Worm (Caenorhabditis elegans) whole organism, L1 larva: ENCODE data around the gene hpo-30.

Source experiments
- ama-1 ChIP-seq: fragments of 150-350 bp; optimal IDR thresholded peaks from 2 replicates; lab custom pipeline; 2014
- ces-1 ChIP-seq: fragments of 150-350 bp; optimal IDR thresholded peaks from 2 replicates; lab custom pipeline; 2014; ENCODE audit warnings: missing biosample characterization, missing genetic modification reagents, missing genetic modification characterization
- dsc-1 ChIP-seq: sonication (generic microtip); optimal IDR thresholded peaks from 2 replicates; lab custom pipeline; 2016; ENCODE audit warnings: mild to moderate bottlenecking, missing genetic modification characterization, missing compliant biosample characterization
- efl-1 ChIP-seq, 4 experiments: fragments of 150-350 bp; optimal IDR thresholded peaks in 3 of 4; peaks in 1 of 4; 1 replicate in 1 of 4; 2 replicates in 3 of 4; lab custom pipeline; 2014; ENCODE audit warnings: missing biosample characterization in 2 of 4, missing genetic modification characterization in 2 of 4, missing genetic modification reagents in 2 of 4
- egl-13 ChIP-seq: sonication (generic microtip); optimal IDR thresholded peaks from 2 replicates; lab custom pipeline; 2016; ENCODE audit warnings: missing genotype, missing genetic modification reagents, missing genetic modification characterization, missing compliant biosample characterization
- elt-3 ChIP-seq, 6 experiments: fragments of 150-350 bp in 1 of 6; sonication (generic microtip); optimal IDR thresholded peaks; 2 replicates each; lab custom pipeline; 2017 to 2018; ENCODE audit warnings: missing biosample characterization in 6 of 6, missing genetic modification characterization in 6 of 6, inconsistent platforms in 1 of 6
- fkh-8 ChIP-seq: sonication (generic microtip); optimal IDR thresholded peaks from 2 replicates; lab custom pipeline; 2016; ENCODE audit warnings: mild to moderate bottlenecking, missing genetic modification characterization, missing compliant biosample characterization
- hlh-17 ChIP-seq: fragments of 200-800 bp; sonication (Bioruptor generic); optimal IDR thresholded peaks from 2 replicates; lab custom pipeline; 2018; ENCODE audit warnings: missing genetic modification characterization, mild to moderate bottlenecking, missing compliant biosample characterization, moderate library complexity, borderline replicate concordance
- lin-14 ChIP-seq: fragments of 200-800 bp; sonication (Bioruptor generic); optimal IDR thresholded peaks from 2 replicates; lab custom pipeline; 2018; ENCODE audit warnings: mild to moderate bottlenecking, missing genetic modification characterization, moderate library complexity, missing compliant biosample characterization
- mep-1 ChIP-seq: fragments of 150-350 bp; optimal IDR thresholded peaks from 2 replicates; lab custom pipeline; 2014; ENCODE audit warnings: missing biosample characterization, missing genetic modification characterization
- nhr-47 ChIP-seq: sonication (generic microtip); optimal IDR thresholded peaks from 2 replicates; lab custom pipeline; 2016; ENCODE audit warnings: mild to moderate bottlenecking, missing genetic modification characterization, moderate library complexity, missing compliant biosample characterization
- nhr-71 ChIP-seq: sonication (generic microtip); optimal IDR thresholded peaks from 2 replicates; lab custom pipeline; 2016; ENCODE audit warnings: mild to moderate bottlenecking, missing genetic modification characterization, moderate library complexity, missing compliant biosample characterization
- pax-3 ChIP-seq: fragments of 200-800 bp; sonication (Bioruptor generic); optimal IDR thresholded peaks from 2 replicates; lab custom pipeline; 2018; ENCODE audit warnings: mild to moderate bottlenecking, missing genetic modification characterization, moderate library complexity, missing compliant biosample characterization
- rnt-1 ChIP-seq: sonication (generic microtip); optimal IDR thresholded peaks from 2 replicates; lab custom pipeline; 2016; ENCODE audit warnings: mild to moderate bottlenecking, missing genetic modification characterization, moderate library complexity, missing compliant biosample characterization
- skn-1 ChIP-seq: fragments of 150-350 bp; optimal IDR thresholded peaks from 2 replicates; lab custom pipeline; 2014; ENCODE audit warnings: missing biosample characterization, missing genetic modification characterization
- snpc-4 ChIP-seq: fragments of 150-350 bp; optimal IDR thresholded peaks from 2 replicates; lab custom pipeline; 2014; ENCODE audit warnings: missing biosample characterization, missing genetic modification characterization
- tbx-2 ChIP-seq: sonication (generic microtip); optimal IDR thresholded peaks from 2 replicates; lab custom pipeline; 2016; ENCODE audit warnings: missing genetic modification characterization, missing compliant biosample characterization
- unc-130 ChIP-seq: fragments of 150-350 bp; optimal IDR thresholded peaks from 2 replicates; lab custom pipeline; 2017; ENCODE audit warnings: missing biosample characterization, missing genetic modification characterization, inconsistent platforms
- zip-4 ChIP-seq: fragments of 200-800 bp; sonication (Bioruptor generic); optimal IDR thresholded peaks from 2 replicates; lab custom pipeline; 2018; ENCODE audit warnings: mild to moderate bottlenecking, missing genetic modification characterization, moderate library complexity, missing compliant biosample characterization

Gene hpo-30

DNA sequence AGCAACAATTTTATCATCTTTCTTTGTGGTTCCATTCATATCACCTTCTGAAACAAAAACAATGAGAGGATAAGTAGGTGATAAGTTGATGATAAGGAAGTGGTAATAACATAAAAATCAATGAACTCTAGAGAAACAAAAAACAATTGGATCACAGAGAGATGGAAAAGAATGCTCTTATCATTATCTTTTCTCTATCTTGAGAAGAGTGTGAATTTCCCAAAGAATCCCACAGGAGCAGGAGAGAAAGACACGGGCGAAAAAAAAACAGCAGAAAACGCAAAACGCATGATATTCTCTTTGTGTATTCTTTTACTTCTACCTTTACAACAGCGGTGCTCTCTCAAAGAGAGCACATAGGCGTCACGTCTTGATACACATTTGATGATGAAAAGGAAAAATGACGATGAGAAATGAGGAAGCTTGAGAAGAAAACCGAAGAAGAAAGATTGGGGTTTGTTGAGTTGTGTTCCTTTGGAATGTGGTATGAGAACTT, 40.8 kb downstream of the hpo-30 start, which contains the start of gene twk-24:
Gene twk-24 (minus strand): TSS at position 51 of the 496 bp plus-strand sequence.
- TF ChIP-seq lin-14 (GFP tag; lab: Kevin White, UChicago) (peak; percentile 72), nhr-71 (tag; lab: Kevin White, UChicago) (peak; percentile 43), rnt-1 (tag; lab: Kevin White, UChicago) (peak; percentile 51), efl-1 (optimal IDR thresholded peaks at IDR 0.05; lab: Kevin White, UChicago) (peak in 1 of 2 experiments; percentile 0), efl-1 (GFP tag; optimal IDR thresholded peaks at IDR 0.05 in 1 of 2; lab: Kevin White, UChicago) (no peak), unc-130 (tag; lab: Kevin White, UChicago) (peak; percentile 14), nhr-47 (tag; lab: Kevin White, UChicago) (no peak), mep-1 (tag; lab: Kevin White, UChicago) (peak; percentile 8), egl-13 (no peak), zip-4 (GFP tag; lab: Kevin White, UChicago) (no peak)

DNA sequence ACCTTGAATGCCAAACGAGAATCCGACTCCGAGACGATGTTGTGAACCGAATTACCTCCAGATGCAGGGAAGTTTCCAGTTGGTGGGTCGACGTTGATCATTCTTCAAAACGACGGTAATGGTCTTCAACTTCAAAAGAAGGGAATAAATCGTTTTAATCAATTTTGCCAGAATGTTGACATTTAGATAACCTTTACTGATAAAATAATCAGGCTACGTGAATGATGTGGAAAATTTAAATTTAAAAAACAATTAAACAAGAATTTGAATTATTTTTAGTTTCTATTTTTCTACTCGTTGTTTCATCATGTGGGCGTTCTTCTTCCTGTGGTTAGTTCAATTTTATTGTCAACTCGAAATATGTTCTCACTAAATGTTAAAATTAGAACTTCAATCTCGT, 46.4 kb downstream of the hpo-30 start, which contains the start of gene ssp-35:
Gene ssp-35 (minus strand): TSS at position 101 of the 400 bp plus-strand sequence.
- TF ChIP-seq efl-1 (optimal IDR thresholded peaks at IDR 0.05; lab: Kevin White, UChicago), result no peak
- TF ChIP-seq efl-1 (GFP tag; optimal IDR thresholded peaks at IDR 0.05 in 1 of 2; lab: Kevin White, UChicago), result peak in 1 of 2 experiments; percentile 48
- TF ChIP-seq tbx-2, result no peak

DNA sequence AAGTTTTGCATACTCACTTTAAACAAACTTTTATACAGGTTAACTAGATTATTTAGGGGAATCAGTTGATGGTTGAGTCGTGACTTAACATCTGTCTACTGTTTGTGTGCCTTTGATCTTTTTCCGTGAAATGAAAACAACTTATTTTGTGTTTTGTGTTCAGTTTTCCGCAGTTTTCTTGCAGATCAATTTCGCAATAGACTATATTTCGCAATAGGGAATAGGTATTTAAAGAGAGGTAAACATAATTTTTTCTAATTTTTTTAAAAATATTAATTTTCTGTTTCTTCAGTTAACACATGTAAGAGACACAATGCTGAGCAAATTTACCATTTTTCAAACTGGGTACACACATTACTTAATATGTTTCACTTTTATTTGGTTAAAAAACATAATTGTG, 48.8 kb downstream of the hpo-30 start, which contains the start of gene tbb-6:
Gene tbb-6 (plus strand): TSS at position 155 of the 400 bp plus-strand sequence.
- TF ChIP-seq efl-1 (optimal IDR thresholded peaks at IDR 0.05; lab: Kevin White, UChicago) (no peak), efl-1 (GFP tag; optimal IDR thresholded peaks at IDR 0.05 in 1 of 2; lab: Kevin White, UChicago) (peak in 1 of 2 experiments; percentile 4), skn-1 (tag; lab: Kevin White, UChicago) (peak; percentile 48), elt-3 (tag; optimal IDR thresholded peaks at IDR 0.05; lab: Kevin White, UChicago) (no peak), nhr-71 (tag; lab: Kevin White, UChicago) (peak; percentile 46), hlh-17 (no peak), egl-13 (no peak), zip-4 (GFP tag; lab: Kevin White, UChicago) (peak; percentile 75)

DNA sequence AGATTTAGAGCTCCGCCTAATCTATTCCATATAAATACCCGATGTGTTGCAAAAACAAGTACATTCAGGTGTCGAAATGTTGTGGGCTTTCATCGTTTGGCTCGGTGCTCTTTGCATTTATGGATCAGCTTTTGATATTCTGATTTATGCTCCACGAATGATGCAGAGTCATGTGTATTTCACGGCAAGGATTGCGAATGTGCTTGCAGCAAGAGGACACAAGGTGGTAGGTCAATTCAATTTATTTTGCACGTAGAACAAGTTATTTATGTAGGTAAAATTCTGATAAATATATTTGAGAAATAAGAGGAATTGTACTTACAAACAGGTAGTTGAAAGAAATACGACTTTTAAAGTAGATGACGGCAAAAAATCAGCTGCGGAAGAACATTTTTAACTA, 51.2 kb downstream of the hpo-30 start, which contains the start of gene ugt-56:
Gene ugt-56 (plus strand): TSS at position 61 of the 400 bp plus-strand sequence.
- TF ChIP-seq dsc-1 (tag; lab: Kevin White, UChicago) (peak; percentile 40), fkh-8 (peak; percentile 13), snpc-4 (tag; lab: Kevin White, UChicago) (no peak), ama-1 (lab: Kevin White, UChicago) (no peak), pax-3 (tag; lab: Kevin White, UChicago) (peak; percentile 28), tbx-2 (no peak), ces-1 (GFP tag; lab: Kevin White, UChicago) (no peak)
